Worm (Caenorhabditis elegans) whole organism, mixed stage, embryonic: ENCODE results near the gene W10G6.6.

ENCODE experiments used
- M03D4.4 ChIP-seq: sonication (generic microtip); optimal IDR thresholded peaks from 2 replicates; lab custom pipeline; 2017; ENCODE audit warnings: mild to moderate bottlenecking, missing genetic modification characterization, missing compliant biosample characterization
- bed-3 ChIP-seq: fragments of 200-800 bp; sonication (Bioruptor generic); optimal IDR thresholded peaks from 3 replicates; lab custom pipeline; 2018; ENCODE audit warnings: mild to moderate bottlenecking, missing genetic modification characterization, moderate library complexity, missing compliant biosample characterization
- blmp-1 ChIP-seq: fragments of 150-350 bp; optimal IDR thresholded peaks from 2 replicates; lab custom pipeline; 2014; ENCODE audit warnings: missing biosample characterization, missing genetic modification characterization
- ceh-39 ChIP-seq: fragments of 150-350 bp; optimal IDR thresholded peaks from 2 replicates; lab custom pipeline; 2014; ENCODE audit warnings: missing biosample characterization, missing genetic modification characterization
- ceh-43 ChIP-seq: fragments of 200-800 bp; sonication (Bioruptor generic); optimal IDR thresholded peaks from 2 replicates; lab custom pipeline; 2018; ENCODE audit warnings: mild to moderate bottlenecking, missing genetic modification characterization, moderate library complexity, missing compliant biosample characterization
- ceh-83 ChIP-seq: fragments of 200-800 bp; sonication (Bioruptor generic); optimal IDR thresholded peaks from 2 replicates; lab custom pipeline; 2018; ENCODE audit warnings: mild to moderate bottlenecking, missing genetic modification characterization, missing compliant biosample characterization
- ces-1 ChIP-seq: fragments of 150-350 bp; optimal IDR thresholded peaks from 2 replicates; lab custom pipeline; 2014; ENCODE audit warnings: missing biosample characterization, missing genetic modification reagents, missing genetic modification characterization
- cnd-1 ChIP-seq: fragments of 200-800 bp; sonication (Bioruptor generic); optimal IDR thresholded peaks from 2 replicates; lab custom pipeline; 2018; ENCODE audit warnings: mild to moderate bottlenecking, missing genetic modification characterization, missing compliant biosample characterization
- drap-1 ChIP-seq: fragments of 200-800 bp; sonication (Bioruptor generic); optimal IDR thresholded peaks from 3 replicates; lab custom pipeline; 2018; ENCODE audit warnings: mild to moderate bottlenecking, missing genetic modification characterization, missing compliant biosample characterization
- elt-1 ChIP-seq: sonication (generic microtip); optimal IDR thresholded peaks from 2 replicates; lab custom pipeline; 2017; ENCODE audit warnings: missing genetic modification characterization, mild to moderate bottlenecking, missing compliant biosample characterization, antibody characterized with exemption, moderate library complexity, borderline replicate concordance; ENCODE audit not compliant: insufficient read depth
- flh-1 ChIP-seq: fragments of 200-800 bp; sonication (Bioruptor generic); optimal IDR thresholded peaks from 2 replicates; lab custom pipeline; 2018; ENCODE audit warnings: mild to moderate bottlenecking, missing genetic modification characterization, moderate library complexity, missing compliant biosample characterization
- ham-2 ChIP-seq: fragments of 200-800 bp; sonication (Bioruptor generic); optimal IDR thresholded peaks from 2 replicates; lab custom pipeline; 2018; ENCODE audit warnings: mild to moderate bottlenecking, missing genetic modification characterization, missing compliant biosample characterization
- hlh-1 ChIP-seq: fragments of 150-350 bp; optimal IDR thresholded peaks from 2 replicates; lab custom pipeline; 2014; ENCODE audit warnings: missing biosample characterization, missing genetic modification reagents, missing genetic modification characterization
- lin-13 ChIP-seq: fragments of 150-350 bp; optimal IDR thresholded peaks from 2 replicates; lab custom pipeline; 2014; ENCODE audit warnings: missing biosample characterization, missing genetic modification characterization
- lsy-2 ChIP-seq: fragments of 150-350 bp; optimal IDR thresholded peaks from 2 replicates; lab custom pipeline; 2014; ENCODE audit warnings: missing biosample characterization, missing genetic modification characterization
- mab-5 ChIP-seq: fragments of 150-350 bp; optimal IDR thresholded peaks from 2 replicates; lab custom pipeline; 2014; ENCODE audit warnings: missing biosample characterization, missing genetic modification characterization
- mls-2 ChIP-seq: sonication (generic microtip); optimal IDR thresholded peaks from 2 replicates; lab custom pipeline; 2016; ENCODE audit warnings: mild to moderate bottlenecking, missing genetic modification characterization, moderate library complexity, missing compliant biosample characterization
- nhr-12 ChIP-seq: fragments of 150-350 bp; optimal IDR thresholded peaks from 2 replicates; lab custom pipeline; 2014; ENCODE audit warnings: missing biosample characterization, missing genetic modification characterization
- nhr-2 ChIP-seq: fragments of 150-350 bp; optimal IDR thresholded peaks from 2 replicates; lab custom pipeline; 2014; ENCODE audit warnings: missing biosample characterization, missing genetic modification characterization
- nhr-237 ChIP-seq: fragments of 150-350 bp; optimal IDR thresholded peaks from 2 replicates; lab custom pipeline; 2014; ENCODE audit warnings: missing biosample characterization, missing genetic modification characterization
- nhr-28 ChIP-seq: fragments of 150-350 bp; optimal IDR thresholded peaks from 2 replicates; lab custom pipeline; 2014; ENCODE audit warnings: missing biosample characterization, missing genetic modification characterization
- nhr-76 ChIP-seq: sonication (generic microtip); optimal IDR thresholded peaks from 2 replicates; lab custom pipeline; 2017; ENCODE audit warnings: missing biosample characterization, missing genetic modification characterization
- pha-4 ChIP-seq: fragments of 150-350 bp; optimal IDR thresholded peaks from 2 replicates; lab custom pipeline; 2018; ENCODE audit warnings: missing biosample characterization, missing genetic modification reagents, missing genetic modification characterization
- sem-2 ChIP-seq: fragments of 200-800 bp; sonication (Bioruptor generic); optimal IDR thresholded peaks from 2 replicates; lab custom pipeline; 2018; ENCODE audit warnings: mild to moderate bottlenecking, missing genetic modification characterization, missing compliant biosample characterization
- snpc-4 ChIP-seq: fragments of 150-350 bp; optimal IDR thresholded peaks from 2 replicates; lab custom pipeline; 2014; ENCODE audit warnings: missing biosample characterization, missing genetic modification characterization
- sptf-1 ChIP-seq: sonication (generic microtip); optimal IDR thresholded peaks from 2 replicates; lab custom pipeline; 2017; ENCODE audit warnings: mild to moderate bottlenecking, missing genetic modification characterization, moderate library complexity, missing compliant biosample characterization
- tbx-8 ChIP-seq: fragments of 200-800 bp; sonication (Bioruptor generic); optimal IDR thresholded peaks from 2 replicates; lab custom pipeline; 2018; ENCODE audit warnings: mild to moderate bottlenecking, missing genetic modification characterization, moderate library complexity, missing compliant biosample characterization
- unc-120 ChIP-seq: sonication (generic microtip); optimal IDR thresholded peaks from 2 replicates; lab custom pipeline; 2017; ENCODE audit warnings: missing genetic modification characterization, missing compliant biosample characterization; ENCODE audit not compliant: poor library complexity, severe bottlenecking
- unc-39 ChIP-seq: fragments of 150-350 bp; optimal IDR thresholded peaks from 2 replicates; lab custom pipeline; 2014; ENCODE audit warnings: missing biosample characterization, missing genetic modification characterization
- unc-62 ChIP-seq: fragments of 150-350 bp; optimal IDR thresholded peaks from 2 replicates; lab custom pipeline; 2014; ENCODE audit warnings: missing biosample characterization, missing genetic modification reagents, missing genetic modification characterization
- ztf-11 ChIP-seq: fragments of 150-350 bp; optimal IDR thresholded peaks from 2 replicates; lab custom pipeline; 2014; ENCODE audit warnings: missing biosample characterization, missing genetic modification characterization

W10G6.6 gene

DNA sequence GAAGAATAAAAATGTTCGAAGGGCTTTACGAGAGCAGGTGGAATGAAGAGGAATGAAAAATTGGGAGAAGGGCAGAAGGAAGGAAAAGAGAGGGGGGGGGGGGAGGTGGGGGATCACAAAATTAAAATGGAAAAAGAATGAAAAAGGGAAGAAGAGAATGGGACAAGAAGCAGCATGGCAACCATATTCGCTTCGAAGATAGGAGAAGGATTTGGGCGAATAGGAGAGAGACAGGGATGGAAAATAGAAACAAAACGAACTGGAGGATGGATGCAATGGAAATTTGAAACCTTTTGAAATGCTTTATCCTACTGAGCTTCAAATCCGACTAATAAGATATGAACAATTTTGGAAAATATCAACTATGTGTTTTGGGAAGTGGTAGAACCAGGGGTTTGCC lies at the start of gene W10G6.6:
Gene W10G6.6, minus strand, starts transcription at position 101 of the 400 bp plus-strand sequence.
- TF ChIP-seq ztf-11 = no peak
- no peak for TF ChIP-seq lin-13 (tag; lab: Kevin White, UChicago)
- no peak for TF ChIP-seq nhr-76 (tag; lab: Kevin White, UChicago)
- no peak for TF ChIP-seq snpc-4 (tag; lab: Kevin White, UChicago)
- TF ChIP-seq nhr-237 = no peak
- TF ChIP-seq flh-1 (GFP tag; lab: Kevin White, UChicago) = no peak
- TF ChIP-seq ceh-83 (GFP tag; lab: Kevin White, UChicago) = no peak
- no peak for TF ChIP-seq ces-1
- TF ChIP-seq blmp-1 (tag; lab: Kevin White, UChicago) = no peak
- no peak for TF ChIP-seq sem-2 (GFP tag; lab: Kevin White, UChicago)
- no peak for TF ChIP-seq nhr-28
- TF ChIP-seq nhr-2 (tag; lab: Kevin White, UChicago) = no peak
- no peak for TF ChIP-seq drap-1 (GFP tag; lab: Kevin White, UChicago)
- TF ChIP-seq hlh-1 = no peak
- TF ChIP-seq unc-39 (tag; lab: Kevin White, UChicago) = no peak

ce11 chrX:16299859-16300258 lies 49.3 kb upstream of the W10G6.6 start, which contains the start of gene twk-21:
twk-21 (plus strand) TSS chrX:16299892.
- TF ChIP-seq ztf-11 (no peak), lsy-2 (tag; lab: Kevin White, UChicago) (no peak), unc-120 (tag; lab: Kevin White, UChicago) (no peak), cnd-1 (tag; lab: Kevin White, UChicago) (no peak), nhr-12 (no peak), sem-2 (GFP tag; lab: Kevin White, UChicago) (no peak), nhr-237 (no peak), unc-62 (GFP tag; lab: Kevin White, UChicago) (no peak), blmp-1 (tag; lab: Kevin White, UChicago) (no peak), pha-4 (tag; lab: Kevin White, UChicago) (no peak), snpc-4 (tag; lab: Kevin White, UChicago) (no peak), mls-2 (no peak), M03D4.4 (tag; lab: Kevin White, UChicago) (no peak), lin-13 (tag; lab: Kevin White, UChicago) (no peak), mab-5 (tag; lab: Kevin White, UChicago) (no peak), ceh-39 (tag; lab: Kevin White, UChicago) (no peak), nhr-76 (tag; lab: Kevin White, UChicago) (no peak), hlh-1 (no peak), tbx-8 (GFP tag; lab: Kevin White, UChicago) (no peak)

ce11 chrX:16298173-16298572 lies 47.6 kb upstream of the W10G6.6 start:
- no peak for TF ChIP-seq elt-1 (tag; lab: Kevin White, UChicago)
- peak; percentile 19 for TF ChIP-seq bed-3
- peak; percentile 44 for TF ChIP-seq sptf-1 (tag; lab: Kevin White, UChicago)
- TF ChIP-seq unc-120 (tag; lab: Kevin White, UChicago) = peak; percentile 7
- TF ChIP-seq hlh-1 = no peak
- no peak for TF ChIP-seq flh-1 (GFP tag; lab: Kevin White, UChicago)

- TF ChIP-seq ham-2 (no peak), sptf-1 (tag; lab: Kevin White, UChicago) (no peak), ceh-43 (no peak), nhr-76 (tag; lab: Kevin White, UChicago) (no peak), nhr-2 (tag; lab: Kevin White, UChicago) (no peak), lsy-2 (tag; lab: Kevin White, UChicago) (no peak), snpc-4 (tag; lab: Kevin White, UChicago) (no peak), ceh-83 (GFP tag; lab: Kevin White, UChicago) (no peak)
Measured at ce11 chrX:16297123-16297522, 46.5 kb upstream of the W10G6.6 start.

- TF ChIP-seq snpc-4 (tag; lab: Kevin White, UChicago) = no peak
- TF ChIP-seq hlh-1 = no peak
- TF ChIP-seq cnd-1 (tag; lab: Kevin White, UChicago) = no peak
- no peak for TF ChIP-seq unc-120 (tag; lab: Kevin White, UChicago)
- no peak for TF ChIP-seq mab-5 (tag; lab: Kevin White, UChicago)
- TF ChIP-seq pha-4 (tag; lab: Kevin White, UChicago) = no peak
- TF ChIP-seq nhr-237 = no peak
- no peak for TF ChIP-seq ceh-83 (GFP tag; lab: Kevin White, UChicago)
Measured at ce11 chrX:16292933-16293332, 42.4 kb upstream of the W10G6.6 start, which contains the start of gene F52E10.4. F52E10.4 (minus strand) TSS chrX:16293033.
